Fruit fly (Drosophila melanogaster) S2 (cell line): Measurements from ENCODE around the gene CG6296.

Experiments
- CG8478 ChIP-seq: fragments of >200 bp; optimal IDR thresholded peaks from 2 replicates; lab custom pipeline; 2018
- CTCF ChIP-seq, 2 experiments: fragments of >200 bp; optimal IDR thresholded peaks; 2 replicates each; lab custom pipeline; 2018

dm6 chr3R:26956376-26957062, 48.8 kb downstream of the CG6296 start:
- TF ChIP-seq CG8478 (lab: Kevin White, UChicago): no peak
- TF ChIP-seq CTCF (optimal IDR thresholded peaks at IDR 0.05; lab: Kevin White, UChicago): peak; percentile 82 to 83
